Worm (Caenorhabditis elegans) whole organism, early embryonic: ENCODE data around the gene ugt-15.

Experiments used
- B0310.2 ChIP-seq: sonication (generic microtip); optimal IDR thresholded peaks from 2 replicates; lab custom pipeline; 2016; ENCODE audit warnings: mild to moderate bottlenecking, missing genetic modification characterization, missing compliant biosample characterization
- aly-1 ChIP-seq: sonication (generic microtip); optimal IDR thresholded peaks from 2 replicates; lab custom pipeline; 2016; ENCODE audit warnings: missing genetic modification characterization, missing compliant biosample characterization
- ama-1 ChIP-seq: fragments of 150-350 bp; optimal IDR thresholded peaks from 2 replicates; lab custom pipeline; 2014
- ceh-36 ChIP-seq: sonication (generic microtip); optimal IDR thresholded peaks from 2 replicates; lab custom pipeline; 2016; ENCODE audit warnings: missing genetic modification characterization, inconsistent platforms, missing compliant biosample characterization
- ets-7 ChIP-seq: sonication (generic microtip); optimal IDR thresholded peaks from 2 replicates; lab custom pipeline; 2016; ENCODE audit warnings: missing genotype, missing genetic modification characterization, missing compliant biosample characterization
- flt-1 ChIP-seq: fragments of 200-800 bp; sonication (Bioruptor generic); IDR thresholded peaks from 2 replicates; pipeline ENCODE4 v1.3.6; 2022; ENCODE audit warnings: missing genetic modification characterization, missing compliant biosample characterization
- hmg-4 ChIP-seq: fragments of 200-800 bp; sonication (Bioruptor generic); optimal IDR thresholded peaks from 2 replicates; lab custom pipeline; 2018; ENCODE audit warnings: mild to moderate bottlenecking, missing genetic modification characterization, missing compliant biosample characterization
- hnd-1 ChIP-seq: sonication (generic microtip); optimal IDR thresholded peaks from 2 replicates; lab custom pipeline; 2016; ENCODE audit warnings: missing genetic modification characterization, missing compliant biosample characterization
- pes-1 ChIP-seq: fragments of 200-800 bp; sonication (Bioruptor generic); IDR thresholded peaks from 2 replicates; pipeline ENCODE4 v1.3.6; 2022; ENCODE audit warnings: missing genetic modification reagents, missing genetic modification characterization, missing compliant biosample characterization
- scrt-1 ChIP-seq: fragments of 200-800 bp; sonication (Bioruptor generic); IDR thresholded peaks from 2 replicates; pipeline ENCODE4 v1.3.6; 2022; ENCODE audit warnings: missing genetic modification characterization, missing compliant biosample characterization
- tbx-11 ChIP-seq: fragments of 200-800 bp; sonication (Bioruptor generic); IDR thresholded peaks from 2 replicates; pipeline ENCODE4 v1.3.6; 2022; ENCODE audit warnings: missing genetic modification characterization, missing compliant biosample characterization
- tbx-37 ChIP-seq: fragments of 200-800 bp; sonication (Bioruptor generic); conservative IDR thresholded peaks from 2 replicates; pipeline ENCODE4 v1.3.6; 2022; ENCODE audit warnings: missing genetic modification reagents, missing genetic modification characterization, missing compliant biosample characterization

DNA sequence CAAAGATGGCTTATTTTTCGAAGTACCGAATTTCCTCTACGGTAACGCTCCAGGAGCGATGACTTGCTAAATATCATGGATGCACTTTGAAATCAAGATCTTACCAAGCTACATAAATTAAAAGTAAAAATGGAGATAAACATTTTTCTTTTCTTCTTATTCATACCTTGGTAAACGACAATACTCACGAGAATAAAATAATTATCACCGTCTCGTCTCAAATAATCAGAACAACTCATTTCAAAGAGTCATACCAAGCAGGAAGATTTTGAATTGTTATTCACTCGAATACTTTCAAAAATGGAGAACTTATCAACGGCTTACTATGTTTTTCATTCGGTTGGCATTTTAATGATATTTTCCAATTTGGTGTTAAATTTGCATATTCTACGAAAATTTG lies 24.0 kb upstream of the ugt-15 start, which contains the start of gene srbc-45:
- no peak for TF ChIP-seq B0310.2
- TF ChIP-seq flt-1 (GFP tag; lab: Robert Waterston, UW), result no peak
- TF ChIP-seq ets-7 (tag; lab: Kevin White, UChicago), result no peak
- no peak for TF ChIP-seq pes-1 (GFP tag; lab: Robert Waterston, UW)
- no peak for TF ChIP-seq ama-1
- no peak for TF ChIP-seq tbx-37 (GFP tag; lab: Robert Waterston, UW)
- TF ChIP-seq ceh-36 (tag; lab: Kevin White, UChicago), result no peak
- TF ChIP-seq aly-1 (tag; lab: Kevin White, UChicago), result no peak
- TF ChIP-seq hnd-1 (tag; lab: Kevin White, UChicago), result no peak
- no peak for TF ChIP-seq hmg-4 (GFP tag; lab: Kevin White, UChicago)
- TF ChIP-seq tbx-11 (GFP tag; lab: Robert Waterston, UW), result no peak
- TF ChIP-seq scrt-1 (GFP tag; lab: Robert Waterston, UW), result no peak
